Fruit fly (Drosophila melanogaster): ENCODE measurements around the gene CAH8.

Gene CAH8

DNA sequence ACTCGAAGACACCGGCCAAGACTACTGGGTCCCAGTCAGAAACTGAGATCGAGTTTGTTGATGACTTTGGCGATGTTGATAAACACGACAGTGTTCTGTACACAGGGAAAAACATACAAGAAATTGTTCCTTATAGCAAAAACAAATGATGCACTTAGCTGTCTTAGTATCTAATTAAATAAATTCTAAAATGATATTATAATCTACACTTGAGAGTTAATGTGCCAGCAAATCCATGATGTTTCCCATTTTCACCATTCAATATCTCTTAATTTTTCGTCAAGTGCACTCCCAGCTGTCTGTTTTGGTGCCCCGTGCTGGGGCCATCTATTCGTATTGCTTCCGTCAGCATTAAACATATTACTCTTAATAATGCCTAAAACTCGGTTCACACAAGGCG is 10.7 kb upstream of the CAH8 start (continued):
- no peak for TF ChIP-seq salm (tag; optimal IDR thresholded peaks at IDR 0.05)
- peak; percentile 61; the same call in 2 of the 3 replicates for TF ChIP-seq row (GFP tag; IDR thresholded peaks at IDR 0.05)
- TF ChIP-seq HHEX (GFP tag; optimal IDR thresholded peaks at IDR 0.05), result peak; percentile 23
- TF ChIP-seq Med (GFP tag), result peak; percentile 52
- TF ChIP-seq Kr (GFP tag; optimal IDR thresholded peaks at IDR 0.05), result no peak
- no peak for TF ChIP-seq C15 (GFP tag; IDR thresholded peaks at IDR 0.05)
- TF ChIP-seq BEAF-32 (GFP tag; optimal IDR thresholded peaks at IDR 0.05), result no peak
- TF ChIP-seq CG16863 (GFP tag; optimal IDR thresholded peaks at IDR 0.05), result no peak
- TF ChIP-seq Taf1 (GFP tag; IDR thresholded peaks at IDR 0.05), result peak; percentile 55
- no peak for TF ChIP-seq Oaz (GFP tag; IDR thresholded peaks at IDR 0.05)
- TF ChIP-seq CG10462 (GFP tag; optimal IDR thresholded peaks at IDR 0.05), result no peak
- peak; percentile 75 for TF ChIP-seq CG32532 (GFP tag; IDR thresholded peaks at IDR 0.05)
- TF ChIP-seq HLH4C (GFP tag; IDR thresholded peaks at IDR 0.05; ENCODE audit: partially characterized antibody), result no peak
- no peak for TF ChIP-seq CG18262 (tag; optimal IDR thresholded peaks at IDR 0.05)
- no peak for TF ChIP-seq Awh (GFP tag; IDR thresholded peaks at IDR 0.05)
- no peak for TF ChIP-seq CG16813 (GFP tag; IDR thresholded peaks at IDR 0.05; ENCODE audit: partially characterized antibody)
- peak; percentile 71 for TF ChIP-seq lmd (GFP tag; IDR thresholded peaks at IDR 0.05)
- peak; percentile 3 for TF ChIP-seq CG30403 (GFP tag; optimal IDR thresholded peaks at IDR 0.05)
- no peak for TF ChIP-seq Nf-YB (GFP tag; optimal IDR thresholded peaks at IDR 0.05)
- TF ChIP-seq B-H1 (GFP tag; IDR thresholded peaks at IDR 0.05), result no peak
- TF ChIP-seq Gug (GFP tag; IDR thresholded peaks at IDR 0.05), result peak; percentile 16; the same call in 1 of the 4 replicates
- no peak for TF ChIP-seq Hr78 (GFP tag; optimal IDR thresholded peaks at IDR 0.05)
- TF ChIP-seq Dip2 (GFP tag; IDR thresholded peaks at IDR 0.05), result no peak
- TF ChIP-seq CG12155 (GFP tag; optimal IDR thresholded peaks at IDR 0.05), result no peak
- no peak for TF ChIP-seq CG31441 (GFP tag; IDR thresholded peaks at IDR 0.05)
- TF ChIP-seq oc (tag; optimal IDR thresholded peaks at IDR 0.05), result no peak
- no peak for TF ChIP-seq Doc3 (GFP tag; IDR thresholded peaks at IDR 0.05; ENCODE audit: partially characterized antibody)
- TF ChIP-seq inv (GFP tag; IDR thresholded peaks at IDR 0.05; ENCODE audit: partially characterized antibody), result no peak
- TF ChIP-seq CG1792 (GFP tag; optimal IDR thresholded peaks at IDR 0.05), result no peak
- TF ChIP-seq trh (GFP tag; optimal IDR thresholded peaks at IDR 0.05), result no peak
- no peak for TF ChIP-seq lola (GFP tag; optimal IDR thresholded peaks at IDR 0.05)
- no peak for TF ChIP-seq Side (GFP tag; optimal IDR thresholded peaks at IDR 0.05)
- no peak for TF ChIP-seq eve (GFP tag; optimal IDR thresholded peaks at IDR 0.05)
- 0 out of 2 replicates have a peak, but pooled peaks have one; percentile 29 for TF ChIP-seq sob (GFP tag; IDR thresholded peaks at IDR 0.05)
- no peak for TF ChIP-seq ERR (GFP tag; optimal IDR thresholded peaks at IDR 0.05)
- no peak for TF ChIP-seq CG1529 (GFP tag; optimal IDR thresholded peaks at IDR 0.05)
- no peak for TF ChIP-seq fd102C (GFP tag; optimal IDR thresholded peaks at IDR 0.05)
- no peak for TF ChIP-seq Stat92E (GFP tag; optimal IDR thresholded peaks at IDR 0.05)
- 0 out of 3 replicates have a peak, but pooled peaks have one; percentile 8 for TF ChIP-seq CG2889 (GFP tag; IDR thresholded peaks at IDR 0.05)
- no peak for TF ChIP-seq zf30C (GFP tag; optimal IDR thresholded peaks at IDR 0.05)
- no peak for TF ChIP-seq B-H2 (GFP tag; optimal IDR thresholded peaks at IDR 0.05)
- no peak for TF ChIP-seq CG30020 (tag; optimal IDR thresholded peaks at IDR 0.05)
- peak; percentile 80 for TF ChIP-seq Rfx (GFP tag; IDR thresholded peaks at IDR 0.05)
- no peak for TF ChIP-seq cato (GFP tag; optimal IDR thresholded peaks at IDR 0.05; ENCODE audit: borderline replicate concordance)
- TF ChIP-seq her (GFP tag; optimal IDR thresholded peaks at IDR 0.05), result no peak
- no peak for TF ChIP-seq chm (GFP tag; IDR thresholded peaks at IDR 0.05)
- TF ChIP-seq wek (GFP tag; optimal IDR thresholded peaks at IDR 0.05), result no peak
- TF ChIP-seq insv (GFP tag; optimal IDR thresholded peaks at IDR 0.05), result no peak
- peak; percentile 18 for TF ChIP-seq CoRest (tag; optimal IDR thresholded peaks at IDR 0.05)
- TF ChIP-seq dysf (GFP tag; IDR thresholded peaks at IDR 0.05), result peak; percentile 83
- TF ChIP-seq usp (GFP tag; optimal IDR thresholded peaks at IDR 0.05), result no peak

All from whole organism, embryonic.